Worm (Caenorhabditis elegans) whole organism, early embryonic: Measurements from ENCODE around the gene Y47G7B.2.

Experiments used
- B0310.2 ChIP-seq: sonication (generic microtip); optimal IDR thresholded peaks from 2 replicates; lab custom pipeline; 2016; ENCODE audit warnings: mild to moderate bottlenecking, missing genetic modification characterization, missing compliant biosample characterization
- F13C5.2 ChIP-seq: sonication (generic microtip); optimal IDR thresholded peaks from 2 replicates; lab custom pipeline; 2017; ENCODE audit warnings: mild to moderate bottlenecking, missing genetic modification characterization, inconsistent platforms, missing compliant biosample characterization
- aly-1 ChIP-seq: sonication (generic microtip); optimal IDR thresholded peaks from 2 replicates; lab custom pipeline; 2016; ENCODE audit warnings: missing genetic modification characterization, missing compliant biosample characterization
- ama-1 ChIP-seq: fragments of 150-350 bp; optimal IDR thresholded peaks from 2 replicates; lab custom pipeline; 2014
- ceh-13 ChIP-seq: fragments of 200-800 bp; sonication (Bioruptor generic); optimal IDR thresholded peaks from 2 replicates; lab custom pipeline; 2018; ENCODE audit warnings: mild to moderate bottlenecking, missing genetic modification characterization, missing compliant biosample characterization
- ceh-36 ChIP-seq: sonication (generic microtip); optimal IDR thresholded peaks from 2 replicates; lab custom pipeline; 2016; ENCODE audit warnings: missing genetic modification characterization, inconsistent platforms, missing compliant biosample characterization
- ets-7 ChIP-seq: sonication (generic microtip); optimal IDR thresholded peaks from 2 replicates; lab custom pipeline; 2016; ENCODE audit warnings: missing genotype, missing genetic modification characterization, missing compliant biosample characterization
- flt-1 ChIP-seq: fragments of 200-800 bp; sonication (Bioruptor generic); IDR thresholded peaks from 2 replicates; pipeline ENCODE4 v1.3.6; 2022; ENCODE audit warnings: missing genetic modification characterization, missing compliant biosample characterization
- hmbx-1 ChIP-seq: sonication (generic microtip); optimal IDR thresholded peaks from 2 replicates; lab custom pipeline; 2016; ENCODE audit warnings: mild to moderate bottlenecking, missing genetic modification characterization, missing compliant biosample characterization
- hmg-4 ChIP-seq: fragments of 200-800 bp; sonication (Bioruptor generic); optimal IDR thresholded peaks from 2 replicates; lab custom pipeline; 2018; ENCODE audit warnings: mild to moderate bottlenecking, missing genetic modification characterization, missing compliant biosample characterization
- hnd-1 ChIP-seq: sonication (generic microtip); optimal IDR thresholded peaks from 2 replicates; lab custom pipeline; 2016; ENCODE audit warnings: missing genetic modification characterization, missing compliant biosample characterization
- pes-1 ChIP-seq: fragments of 200-800 bp; sonication (Bioruptor generic); IDR thresholded peaks from 2 replicates; pipeline ENCODE4 v1.3.6; 2022; ENCODE audit warnings: missing genetic modification reagents, missing genetic modification characterization, missing compliant biosample characterization
- scrt-1 ChIP-seq: fragments of 200-800 bp; sonication (Bioruptor generic); IDR thresholded peaks from 2 replicates; pipeline ENCODE4 v1.3.6; 2022; ENCODE audit warnings: missing genetic modification characterization, missing compliant biosample characterization
- sea-1 ChIP-seq: fragments of 200-800 bp; sonication (Bioruptor generic); conservative IDR thresholded peaks from 2 replicates; pipeline ENCODE4 v1.3.6; 2022; ENCODE audit warnings: missing genetic modification characterization, missing compliant biosample characterization
- tbx-11 ChIP-seq: fragments of 200-800 bp; sonication (Bioruptor generic); IDR thresholded peaks from 2 replicates; pipeline ENCODE4 v1.3.6; 2022; ENCODE audit warnings: missing genetic modification characterization, missing compliant biosample characterization
- tbx-37 ChIP-seq: fragments of 200-800 bp; sonication (Bioruptor generic); conservative IDR thresholded peaks from 2 replicates; pipeline ENCODE4 v1.3.6; 2022; ENCODE audit warnings: missing genetic modification reagents, missing genetic modification characterization, missing compliant biosample characterization
- tra-4 ChIP-seq: sonication (generic microtip); optimal IDR thresholded peaks from 2 replicates; lab custom pipeline; 2017; ENCODE audit warnings: missing genetic modification characterization, missing compliant biosample characterization

Y47G7B.2 gene

DNA sequence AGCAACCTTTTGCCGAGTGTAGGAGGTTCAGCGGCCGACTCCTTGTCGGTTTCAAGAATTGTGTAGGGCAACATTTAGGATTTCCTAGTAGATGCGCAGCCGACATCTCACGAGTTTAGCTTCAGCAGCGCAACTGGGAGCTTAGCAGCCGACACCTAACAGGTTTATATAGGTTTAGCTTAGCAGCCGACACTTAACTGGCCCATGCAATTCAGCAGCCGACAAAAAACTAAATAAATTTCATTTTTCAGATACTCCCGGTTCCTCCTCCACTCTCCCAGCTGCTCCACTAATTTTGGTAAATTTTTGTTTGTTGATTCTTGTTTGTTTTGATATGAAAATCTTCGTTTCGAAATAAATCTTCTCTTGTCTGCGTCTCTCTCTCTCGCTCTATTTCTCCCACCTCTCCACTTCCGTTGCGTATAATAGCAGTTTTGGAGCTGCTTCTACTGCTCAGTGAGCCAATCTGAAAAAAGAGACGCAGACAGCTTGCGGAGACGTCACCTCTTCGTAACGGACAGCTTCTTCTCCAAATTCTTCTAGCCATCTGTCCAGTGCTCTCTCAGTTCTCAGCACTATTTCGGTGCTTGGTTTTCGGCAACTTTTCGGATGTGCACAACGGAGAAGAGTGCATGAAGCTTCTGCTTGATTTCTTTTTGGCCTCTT lies 40.3 kb upstream of the Y47G7B.2 start:
- TF ChIP-seq B0310.2 (no peak), ceh-13 (GFP tag; lab: Kevin White, UChicago) (no peak), flt-1 (no peak), F13C5.2 (tag; lab: Kevin White, UChicago) (no peak), scrt-1 (no peak)

- no peak for TF ChIP-seq pes-1 (GFP tag; lab: Robert Waterston, UW)
- TF ChIP-seq hmg-4: no peak
- no peak for TF ChIP-seq sea-1 (GFP tag; lab: Robert Waterston, UW)
- TF ChIP-seq ceh-36: no peak
- TF ChIP-seq hmbx-1 (tag; lab: Kevin White, UChicago): no peak
- no peak for TF ChIP-seq scrt-1
- no peak for TF ChIP-seq flt-1
- no peak for TF ChIP-seq tbx-37 (GFP tag; lab: Robert Waterston, UW)
- no peak for TF ChIP-seq B0310.2
- TF ChIP-seq tbx-11 (GFP tag; lab: Robert Waterston, UW): no peak
- TF ChIP-seq tra-4 (tag; lab: Kevin White, UChicago): no peak
Measured at ce11 chrII:2742251-2742650, 34.4 kb upstream of the Y47G7B.2 start, which contains the start of gene T05A8.7. T05A8.7 (minus strand) TSS chrII:2742351.

- TF ChIP-seq tbx-37 (GFP tag; lab: Robert Waterston, UW): no peak
- no peak for TF ChIP-seq ama-1 (lab: Kevin White, UChicago)
- TF ChIP-seq scrt-1: 0 out of 2 replicates have a peak, but pooled peaks have one; percentile 47
Measured at ce11 chrII:2741405-2741804, 33.6 kb upstream of the Y47G7B.2 start.

ce11 chrII:2739619-2740018 lies 31.8 kb upstream of the Y47G7B.2 start, which contains the start of gene T05A8.6:
T05A8.6 (minus strand) TSS chrII:2739719.
- no peak for TF ChIP-seq sea-1 (GFP tag; lab: Robert Waterston, UW)
- TF ChIP-seq tbx-37 (GFP tag; lab: Robert Waterston, UW): no peak
- TF ChIP-seq ceh-13 (GFP tag; lab: Kevin White, UChicago): no peak
- TF ChIP-seq aly-1: no peak
- TF ChIP-seq tbx-11 (GFP tag; lab: Robert Waterston, UW): no peak
- TF ChIP-seq F13C5.2 (tag; lab: Kevin White, UChicago): no peak
- TF ChIP-seq flt-1: no peak
- no peak for TF ChIP-seq B0310.2
- no peak for TF ChIP-seq ets-7 (tag; lab: Kevin White, UChicago)
- no peak for TF ChIP-seq ceh-36
- TF ChIP-seq hmg-4: no peak
- TF ChIP-seq hnd-1: no peak
- TF ChIP-seq scrt-1: no peak
- TF ChIP-seq ama-1 (lab: Kevin White, UChicago): no peak
- no peak for TF ChIP-seq hmbx-1 (tag; lab: Kevin White, UChicago)
- TF ChIP-seq tra-4 (tag; lab: Kevin White, UChicago): no peak
- no peak for TF ChIP-seq pes-1 (GFP tag; lab: Robert Waterston, UW)

DNA sequence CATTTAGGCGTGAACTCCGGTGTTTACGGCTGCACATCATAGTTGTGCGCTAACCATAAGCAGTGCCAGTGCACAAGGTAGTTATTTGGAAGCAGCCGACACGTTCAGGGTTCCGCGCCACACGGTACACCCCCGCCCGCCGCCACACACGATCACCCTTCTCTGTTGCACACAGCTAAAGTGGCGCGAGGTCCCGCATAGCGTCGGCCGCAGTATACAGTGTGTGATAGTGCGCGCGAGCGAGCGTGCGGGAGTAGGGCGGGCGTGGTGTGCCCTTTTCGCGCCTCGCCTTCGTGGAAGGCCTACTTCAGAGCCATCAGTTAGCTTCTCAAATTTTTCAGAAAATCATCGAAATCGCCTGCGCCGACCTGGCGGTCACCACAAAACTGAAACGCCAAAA lies 29.1 kb upstream of the Y47G7B.2 start:
- TF ChIP-seq tbx-11 (GFP tag; lab: Robert Waterston, UW) (no peak), flt-1 (no peak), ets-7 (tag; lab: Kevin White, UChicago) (no peak), hnd-1 (no peak), pes-1 (GFP tag; lab: Robert Waterston, UW) (no peak), F13C5.2 (tag; lab: Kevin White, UChicago) (no peak)

DNA sequence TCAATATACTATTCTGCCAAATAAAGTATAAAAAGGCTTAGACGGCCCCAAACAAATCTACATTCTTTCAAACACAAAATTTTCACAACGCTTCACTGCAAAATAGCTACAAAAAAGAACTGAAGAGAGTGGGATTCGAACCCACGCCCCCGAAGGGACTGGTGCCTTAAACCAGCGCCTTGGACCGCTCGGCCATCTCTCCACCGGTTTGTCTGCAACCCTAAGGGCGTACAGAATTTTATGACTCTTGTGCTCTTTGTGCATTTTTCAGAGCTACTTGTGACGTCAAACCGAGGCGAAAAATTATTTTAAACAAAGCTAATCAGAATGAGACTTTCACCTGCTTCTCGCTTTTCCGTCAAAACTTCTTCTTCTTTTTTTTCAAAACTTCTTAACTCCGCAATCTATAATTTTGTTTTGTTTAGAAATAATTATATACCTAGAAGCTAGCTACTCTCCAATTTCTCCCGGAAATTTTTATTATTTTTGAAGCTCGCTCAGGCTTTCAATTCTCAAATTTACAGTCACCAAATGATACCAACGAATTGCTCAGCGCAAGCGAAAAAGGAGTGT lies 28.4 kb upstream of the Y47G7B.2 start, which contains the start of gene T05A8.8:
TSS of gene T05A8.8 (plus strand) at position 523 of the 573 bp plus-strand sequence.
- TF ChIP-seq ceh-13 (GFP tag; lab: Kevin White, UChicago) (no peak), tra-4 (tag; lab: Kevin White, UChicago) (no peak), hmbx-1 (tag; lab: Kevin White, UChicago) (no peak), flt-1 (no peak), aly-1 (no peak), sea-1 (GFP tag; lab: Robert Waterston, UW) (no peak), ceh-36 (no peak), tbx-37 (GFP tag; lab: Robert Waterston, UW) (no peak), hmg-4 (no peak), B0310.2 (no peak), ets-7 (tag; lab: Kevin White, UChicago) (no peak), F13C5.2 (tag; lab: Kevin White, UChicago) (no peak), hnd-1 (no peak), tbx-11 (GFP tag; lab: Robert Waterston, UW) (no peak), ama-1 (lab: Kevin White, UChicago) (no peak), pes-1 (GFP tag; lab: Robert Waterston, UW) (no peak)

- no peak for TF ChIP-seq aly-1
- TF ChIP-seq ama-1 (lab: Kevin White, UChicago): no peak
- no peak for TF ChIP-seq tbx-37 (GFP tag; lab: Robert Waterston, UW)
Measured at ce11 chrII:2735644-2736043, 27.8 kb upstream of the Y47G7B.2 start.

- TF ChIP-seq B0310.2: no peak
- no peak for TF ChIP-seq ama-1 (lab: Kevin White, UChicago)
- no peak for TF ChIP-seq F13C5.2 (tag; lab: Kevin White, UChicago)
- no peak for TF ChIP-seq hmg-4
- TF ChIP-seq hnd-1: no peak
- TF ChIP-seq tbx-11 (GFP tag; lab: Robert Waterston, UW): no peak
- no peak for TF ChIP-seq aly-1
- no peak for TF ChIP-seq ceh-13 (GFP tag; lab: Kevin White, UChicago)
- no peak for TF ChIP-seq sea-1 (GFP tag; lab: Robert Waterston, UW)
- no peak for TF ChIP-seq pes-1 (GFP tag; lab: Robert Waterston, UW)
Measured at ce11 chrII:2735192-2735591, 27.4 kb upstream of the Y47G7B.2 start, which contains the start of gene wdr-31. wdr-31 (minus strand) TSS chrII:2735292.
